Fruit fly (Drosophila melanogaster) whole organism, embryonic: ENCODE data around the gene CG32225.

Source experiments
- Atf6 ChIP-seq: fragments of 200-800 bp; sonication (Bioruptor generic); IDR thresholded peaks from 2 replicates; pipeline ENCODE4 v1.3.6; 2022; ENCODE audit warnings: missing biosample characterization, missing genetic modification characterization
- Blimp-1 ChIP-seq: fragments of 200-800 bp; sonication (Bioruptor generic); optimal IDR thresholded peaks from 3 replicates; lab custom pipeline; 2018; ENCODE audit warnings: missing biosample characterization, missing genetic modification characterization, mild to moderate bottlenecking, moderate library complexity, missing genetic modification reagents
- Bteb2 ChIP-seq: fragments of 200-800 bp; sonication (Bioruptor generic); optimal IDR thresholded peaks from 2 replicates; lab custom pipeline; 2016; ENCODE audit warnings: missing biosample characterization, missing genetic modification characterization
- CG11560 ChIP-seq: fragments of 200-800 bp; sonication (Bioruptor generic); IDR thresholded peaks from 3 replicates; pipeline ENCODE4 v1.3.6; 2022; ENCODE audit warnings: missing biosample characterization, missing genetic modification characterization
- CG1233 ChIP-seq: fragments of 200-800 bp; sonication (Bioruptor generic); optimal IDR thresholded peaks from 4 replicates; lab custom pipeline; 2018; ENCODE audit warnings: missing biosample characterization, mild to moderate bottlenecking, missing genetic modification characterization
- CG14050 ChIP-seq: fragments of 200-800 bp; sonication (Bioruptor generic); IDR thresholded peaks from 3 replicates; pipeline ENCODE4 v1.3.6; 2022; ENCODE audit warnings: missing biosample characterization, missing genetic modification characterization
- CG14860 ChIP-seq: fragments of 200-800 bp; sonication (Bioruptor generic); IDR thresholded peaks from 3 replicates; pipeline ENCODE4 v1.3.6; 2022; ENCODE audit warnings: missing biosample characterization, missing genetic modification characterization; ENCODE audit not compliant: partially characterized antibody
- CG1647 ChIP-seq: fragments of 200-800 bp; sonication (Bioruptor generic); optimal IDR thresholded peaks from 3 replicates; lab custom pipeline; 2016; ENCODE audit warnings: missing biosample characterization, missing genetic modification characterization
- CG18764 ChIP-seq: fragments of 200-800 bp; sonication (Bioruptor generic); optimal IDR thresholded peaks from 3 replicates; lab custom pipeline; 2016; ENCODE audit warnings: missing biosample characterization, missing genetic modification characterization
- CG2120 ChIP-seq: fragments of 200-800 bp; sonication (Bioruptor generic); optimal IDR thresholded peaks from 3 replicates; lab custom pipeline; 2016; ENCODE audit warnings: missing biosample characterization, missing genetic modification characterization
- CG2712 ChIP-seq: fragments of 200-800 bp; optimal IDR thresholded peaks from 3 replicates; lab custom pipeline; 2019; ENCODE audit warnings: missing biosample characterization, mild to moderate bottlenecking, missing genetic modification characterization, moderate library complexity
- CG3065 ChIP-seq: fragments of 200-800 bp; sonication (Bioruptor generic); optimal IDR thresholded peaks from 2 replicates; lab custom pipeline; 2016; ENCODE audit warnings: missing biosample characterization, missing genetic modification characterization
- CG32532 ChIP-seq: fragments of 200-800 bp; sonication (Bioruptor generic); IDR thresholded peaks from 2 replicates; pipeline ENCODE4 v1.3.6; 2022; ENCODE audit warnings: missing biosample characterization, missing genetic modification characterization
- CG3838 ChIP-seq: fragments of 200-800 bp; sonication (Bioruptor generic); optimal IDR thresholded peaks from 3 replicates; lab custom pipeline; 2016; ENCODE audit warnings: missing biosample characterization, missing genetic modification characterization
- CG6683 ChIP-seq: fragments of 200-800 bp; sonication (Bioruptor generic); optimal IDR thresholded peaks from 2 replicates; lab custom pipeline; 2017; ENCODE audit warnings: missing biosample characterization, mild to moderate bottlenecking, missing genetic modification characterization, missing genetic modification reagents
- CG7745 ChIP-seq: fragments of 200-800 bp; sonication (Bioruptor generic); optimal IDR thresholded peaks from 2 replicates; lab custom pipeline; 2018; ENCODE audit warnings: missing biosample characterization, mild to moderate bottlenecking, missing genetic modification characterization, moderate library complexity
- CG8359 ChIP-seq: fragments of 200-800 bp; sonication (Bioruptor generic); optimal IDR thresholded peaks from 2 replicates; lab custom pipeline; 2017; ENCODE audit warnings: missing biosample characterization, mild to moderate bottlenecking, missing genetic modification characterization, borderline replicate concordance
- Camta ChIP-seq: fragments of 200-800 bp; sonication (Bioruptor generic); optimal IDR thresholded peaks from 2 replicates; lab custom pipeline; 2016; ENCODE audit warnings: missing biosample characterization, missing genetic modification characterization
- Chrac-16 ChIP-seq: fragments of 200-800 bp; sonication (Bioruptor generic); optimal IDR thresholded peaks from 3 replicates; lab custom pipeline; 2016; ENCODE audit warnings: missing biosample characterization, missing genetic modification characterization
- CkIIα-i1 ChIP-seq: fragments of 200-800 bp; sonication (Bioruptor generic); IDR thresholded peaks from 2 replicates; pipeline ENCODE4 v1.3.6; 2022; ENCODE audit warnings: missing biosample characterization, missing genetic modification characterization
- Ets65A ChIP-seq: fragments of 200-800 bp; sonication (Bioruptor generic); peaks from one replicate; lab custom pipeline; 2016; ENCODE audit warnings: missing biosample characterization, missing genetic modification characterization
- HLH3B ChIP-seq: fragments of 200-800 bp; sonication (Bioruptor generic); IDR thresholded peaks from 2 replicates; pipeline ENCODE4 v1.3.6; 2022; ENCODE audit warnings: missing biosample characterization, missing genetic modification characterization
- Hr51 ChIP-seq, 2 experiments: fragments of 200-800 bp; sonication (Bioruptor generic); optimal IDR thresholded peaks; 2 replicates in 1 of 2; 3 replicates in 1 of 2; lab custom pipeline; 2016 to 2018; ENCODE audit warnings: missing biosample characterization in 2 of 2, missing genetic modification characterization in 2 of 2, mild to moderate bottlenecking in 1 of 2, moderate library complexity in 1 of 2
- Hr78 ChIP-seq, 2 experiments: fragments of 200-800 bp in 1 of 2; fragments of >200 bp in 1 of 2; sonication (Bioruptor generic) in 1 of 2; optimal IDR thresholded peaks; 2 replicates each; lab custom pipeline; 2017 to 2019; ENCODE audit warnings: missing biosample characterization in 2 of 2, missing genetic modification characterization in 2 of 2, mild to moderate bottlenecking in 1 of 2, moderate library complexity in 1 of 2
- Lhr ChIP-seq: fragments of 200-800 bp; sonication (Bioruptor generic); optimal IDR thresholded peaks from 3 replicates; lab custom pipeline; 2017; ENCODE audit warnings: mild to moderate bottlenecking, missing biosample characterization, missing genetic modification reagents, missing genetic modification characterization
- Lim3 ChIP-seq: fragments of 200-800 bp; sonication (Bioruptor generic); IDR thresholded peaks from 2 replicates; pipeline ENCODE4 v1.3.6; 2022; ENCODE audit warnings: missing biosample characterization, missing genetic modification characterization
- Neu2 ChIP-seq: fragments of 200-800 bp; sonication (Bioruptor generic); optimal IDR thresholded peaks from 3 replicates; lab custom pipeline; 2016; ENCODE audit warnings: missing biosample characterization, missing genetic modification characterization, borderline replicate concordance
- Opbp ChIP-seq: fragments of 200-800 bp; sonication (Bioruptor generic); IDR thresholded peaks from 3 replicates; pipeline ENCODE4 v1.3.6; 2022; ENCODE audit warnings: missing biosample characterization, missing genetic modification characterization; ENCODE audit not compliant: partially characterized antibody
- Rx ChIP-seq: fragments of 200-800 bp; sonication (Bioruptor generic); IDR thresholded peaks from 2 replicates; pipeline ENCODE4 v1.3.6; 2022; ENCODE audit warnings: missing biosample characterization, missing genetic modification characterization
- Usf ChIP-seq: fragments of 200-800 bp; sonication (Bioruptor generic); optimal IDR thresholded peaks from 2 replicates; lab custom pipeline; 2017; ENCODE audit warnings: missing genotype, missing biosample characterization, missing genetic modification characterization
- dan ChIP-seq: fragments of 200-800 bp; sonication (Bioruptor generic); IDR thresholded peaks from 2 replicates; pipeline ENCODE4 v1.3.6; 2022; ENCODE audit warnings: missing biosample characterization, missing genetic modification characterization
- dm ChIP-seq: fragments of 200-800 bp; sonication (Bioruptor generic); optimal IDR thresholded peaks from 3 replicates; lab custom pipeline; 2016; ENCODE audit warnings: missing biosample characterization, missing genetic modification characterization
- gce ChIP-seq: fragments of 200-800 bp; sonication (Bioruptor generic); IDR thresholded peaks from 3 replicates; pipeline ENCODE4 v1.3.6; 2022; ENCODE audit warnings: missing biosample characterization, missing genetic modification characterization
- grau ChIP-seq: fragments of 200-800 bp; optimal IDR thresholded peaks from 3 replicates; lab custom pipeline; 2019; ENCODE audit warnings: missing biosample characterization, mild to moderate bottlenecking, missing genetic modification characterization, moderate library complexity
- her ChIP-seq: fragments of 200-800 bp; sonication (Bioruptor generic); optimal IDR thresholded peaks from 2 replicates; lab custom pipeline; 2016; ENCODE audit warnings: missing biosample characterization, missing genetic modification characterization
- lab ChIP-seq: fragments of 200-800 bp; sonication (Bioruptor generic); optimal IDR thresholded peaks from 3 replicates; lab custom pipeline; 2017; ENCODE audit warnings: missing biosample characterization, missing genetic modification characterization, mild to moderate bottlenecking, moderate library complexity, missing genetic modification reagents
- org-1 ChIP-seq: fragments of 200-800 bp; sonication (Bioruptor generic); optimal IDR thresholded peaks from 2 replicates; lab custom pipeline; 2017; ENCODE audit warnings: missing biosample characterization, missing genetic modification characterization
- pros ChIP-seq: fragments of 200-800 bp; sonication (Bioruptor generic); optimal IDR thresholded peaks from 3 replicates; lab custom pipeline; 2019; ENCODE audit warnings: missing biosample characterization, mild to moderate bottlenecking, missing genetic modification characterization, moderate library complexity
- pzg ChIP-seq: fragments of 200-800 bp; sonication (Bioruptor generic); optimal IDR thresholded peaks from 3 replicates; lab custom pipeline; 2018; ENCODE audit warnings: missing biosample characterization, mild to moderate bottlenecking, missing genetic modification characterization, moderate library complexity
- seq ChIP-seq: fragments of 200-800 bp; sonication (Bioruptor generic); IDR thresholded peaks from 2 replicates; pipeline ENCODE4 v1.3.6; 2022; ENCODE audit warnings: missing biosample characterization, missing genetic modification characterization
- tio ChIP-seq: fragments of 200-800 bp; sonication (Bioruptor generic); optimal IDR thresholded peaks from 2 replicates; lab custom pipeline; 2017; ENCODE audit warnings: missing biosample characterization, missing genetic modification characterization, inconsistent platforms
- vnd ChIP-seq: fragments of 200-800 bp; sonication (Bioruptor generic); IDR thresholded peaks from 3 replicates; pipeline ENCODE4 v1.3.6; 2022; ENCODE audit warnings: missing biosample characterization, missing genetic modification characterization; ENCODE audit not compliant: partially characterized antibody
- wek ChIP-seq: fragments of 200-800 bp; sonication (Bioruptor generic); optimal IDR thresholded peaks from 3 replicates; lab custom pipeline; 2018; ENCODE audit warnings: missing biosample characterization, mild to moderate bottlenecking, missing genetic modification characterization, moderate library complexity
- zen2 ChIP-seq: fragments of 200-800 bp; sonication (Bioruptor generic); IDR thresholded peaks from 3 replicates; pipeline ENCODE4 v1.3.6; 2022; ENCODE audit warnings: missing biosample characterization, missing genetic modification characterization; ENCODE audit not compliant: partially characterized antibody

The CG32225 gene

dm6 chr3L:20295095-20295494 is 11.0 kb downstream of the CG32225 start, which contains the start of gene gogo (continued):
- TF ChIP-seq Usf (GFP tag; lab: Kevin White, UChicago) (no peak), grau (tag; lab: Kevin White, UChicago) (no peak), zen2 (no peak), HLH3B (GFP tag; lab: Robert Waterston, UW) (no peak), Neu2 (GFP tag; lab: Kevin White, UChicago) (no peak), Lhr (GFP tag; lab: Kevin White, UChicago) (no peak), pros (GFP tag; lab: Kevin White, UChicago) (peak; percentile 57), seq (GFP tag; lab: Robert Waterston, UW) (peak; percentile 70; the same call in 1 of the 2 replicates), CG8359 (no peak), Lim3 (GFP tag; lab: Robert Waterston, UW) (no peak), CG32532 (no peak), CG7745 (no peak), CG14860 (GFP tag; lab: Robert Waterston, UW) (no peak), Bteb2 (GFP tag; lab: Kevin White, UChicago) (no peak), tio (GFP tag; lab: Kevin White, UChicago) (no peak), CG1233 (GFP tag; lab: Kevin White, UChicago) (no peak), dan (GFP tag; lab: Robert Waterston, UW) (no peak), Atf6 (GFP tag; lab: Robert Waterston, UW) (no peak), Ets65A (GFP tag; lab: Kevin White, UChicago) (peak; percentile 53), CG2712 (tag; lab: Kevin White, UChicago) (no peak), CG2120 (GFP tag; lab: Kevin White, UChicago) (no peak), CG6683 (GFP tag; lab: Kevin White, UChicago) (no peak), pzg (GFP tag; lab: Kevin White, UChicago) (peak; percentile 2), Chrac-16 (GFP tag; lab: Kevin White, UChicago) (no peak), Rx (GFP tag; lab: Robert Waterston, UW) (no peak), org-1 (GFP tag; lab: Kevin White, UChicago) (no peak), gce (GFP tag; lab: Robert Waterston, UW) (no peak), CG14050 (GFP tag; lab: Robert Waterston, UW) (no peak), CG18764 (no peak), Camta (GFP tag; lab: Kevin White, UChicago) (no peak), Opbp (GFP tag; lab: Robert Waterston, UW) (no peak), lab (GFP tag; lab: Kevin White, UChicago) (no peak), wek (GFP tag; lab: Kevin White, UChicago) (no peak), Hr78 (GFP tag; optimal IDR thresholded peaks at IDR 0.05; lab: Kevin White, UChicago) (no peak), Blimp-1 (GFP tag; lab: Kevin White, UChicago) (no peak), CG3065 (GFP tag; lab: Kevin White, UChicago) (no peak), CkIIα-i1 (GFP tag; lab: Robert Waterston, UW) (no peak), CG11560 (tag; lab: Robert Waterston, UW) (no peak), vnd (GFP tag; lab: Robert Waterston, UW) (no peak), dm (no peak), CG1647 (GFP tag; lab: Kevin White, UChicago) (no peak), Hr51 (GFP tag; optimal IDR thresholded peaks at IDR 0.05; lab: Kevin White, UChicago) (no peak), CG3838 (GFP tag; lab: Kevin White, UChicago) (no peak), her (peak; percentile 24)
